Fruit fly (Drosophila melanogaster): ENCODE results near the gene Ucp4A.

DNA sequence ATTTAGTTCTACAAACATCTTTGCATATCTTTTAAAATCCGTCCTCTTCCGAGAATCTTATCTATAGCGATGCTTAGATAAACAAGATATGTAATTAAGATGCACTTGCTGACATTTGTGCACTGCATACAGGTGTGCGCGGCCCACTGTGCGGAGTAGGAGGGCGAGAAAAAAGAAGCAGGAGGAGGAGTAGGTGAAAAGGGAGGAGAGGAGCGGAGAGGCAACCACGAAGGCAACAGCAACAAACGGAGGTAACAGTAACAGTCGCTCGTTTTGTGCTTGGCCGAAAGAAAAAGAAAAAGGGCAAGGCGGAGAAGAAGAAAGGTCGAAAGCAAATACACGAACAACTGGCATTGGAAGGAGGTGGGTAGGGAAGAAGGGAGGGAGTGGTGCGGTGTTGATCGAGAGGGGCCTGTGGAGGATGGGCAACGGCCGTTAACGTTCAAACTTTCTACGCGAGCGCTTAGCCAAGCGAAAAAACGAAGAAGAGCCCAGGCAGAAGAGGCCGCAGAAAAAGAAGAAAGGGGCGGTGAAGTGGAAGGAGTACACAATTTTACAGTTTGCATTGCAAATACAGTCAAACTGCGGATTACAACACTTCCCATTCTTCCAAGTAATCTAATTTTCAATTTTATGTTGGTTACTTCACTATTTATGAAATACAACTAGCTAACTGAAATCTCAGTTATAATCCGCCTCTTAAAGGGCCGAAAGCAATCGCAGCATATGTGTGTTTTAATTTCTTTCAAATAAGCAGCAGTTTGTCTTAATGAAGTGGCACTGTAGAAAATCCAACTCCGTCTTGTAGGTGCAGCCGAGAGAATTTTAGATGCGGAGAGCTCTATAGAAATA lies 12.4 kb upstream of the Ucp4A start:
- TF ChIP-seq usp (GFP tag; optimal IDR thresholded peaks at IDR 0.05) (no peak), CG8478 (optimal IDR thresholded peaks at IDR 0.05) (no peak), psq (optimal IDR thresholded peaks at IDR 0.05) (no peak)
